Fruit fly (Drosophila melanogaster) whole organism, embryonic: ENCODE measurements around the gene Cdc14.

Experiments used
- CG11504 ChIP-seq: fragments of 200-800 bp; sonication (Bioruptor generic); optimal IDR thresholded peaks from 3 replicates; lab custom pipeline; 2019; ENCODE audit warnings: missing biosample characterization, mild to moderate bottlenecking, missing genetic modification characterization, moderate library complexity
- CG11695 ChIP-seq: fragments of 200-800 bp; sonication (Bioruptor generic); IDR thresholded peaks from 3 replicates; pipeline ENCODE4 v1.3.6; 2022; ENCODE audit warnings: missing biosample characterization, missing genetic modification characterization
- CG12104 ChIP-seq: fragments of 200-800 bp; sonication (Bioruptor generic); optimal IDR thresholded peaks from 3 replicates; lab custom pipeline; 2016; ENCODE audit warnings: missing biosample characterization, missing genetic modification characterization
- CG1233 ChIP-seq: fragments of 200-800 bp; sonication (Bioruptor generic); optimal IDR thresholded peaks from 4 replicates; lab custom pipeline; 2018; ENCODE audit warnings: missing biosample characterization, mild to moderate bottlenecking, missing genetic modification characterization
- CG14441 ChIP-seq: fragments of 200-800 bp; sonication (Bioruptor generic); IDR thresholded peaks from 2 replicates; pipeline ENCODE4 v1.3.6; 2022; ENCODE audit warnings: missing biosample characterization, missing genetic modification characterization
- CG2889 ChIP-seq: fragments of 200-800 bp; sonication (Bioruptor generic); IDR thresholded peaks from 3 replicates; pipeline ENCODE4 v1.3.6; 2022; ENCODE audit warnings: missing biosample characterization, missing genetic modification characterization
- CG31388 ChIP-seq: fragments of 200-800 bp; sonication (Bioruptor generic); optimal IDR thresholded peaks from 2 replicates; lab custom pipeline; 2016; ENCODE audit warnings: missing biosample characterization, missing genetic modification characterization
- CG3163 ChIP-seq: fragments of 200-800 bp; sonication (Bioruptor generic); optimal IDR thresholded peaks from 3 replicates; lab custom pipeline; 2016; ENCODE audit warnings: missing biosample characterization, missing genetic modification characterization
- CG32532 ChIP-seq: fragments of 200-800 bp; sonication (Bioruptor generic); IDR thresholded peaks from 2 replicates; pipeline ENCODE4 v1.3.6; 2022; ENCODE audit warnings: missing biosample characterization, missing genetic modification characterization
- CG32772 ChIP-seq: fragments of 200-800 bp; sonication (Bioruptor generic); IDR thresholded peaks from 2 replicates; pipeline ENCODE4 v1.3.6; 2022; ENCODE audit warnings: missing biosample characterization, missing genetic modification characterization
- CG3407 ChIP-seq: fragments of 200-800 bp; sonication (Bioruptor generic); optimal IDR thresholded peaks from 2 replicates; lab custom pipeline; 2018; ENCODE audit warnings: missing biosample characterization, mild to moderate bottlenecking, missing genetic modification characterization
- CG4360 ChIP-seq: fragments of 200-800 bp; sonication (Bioruptor generic); IDR thresholded peaks from 2 replicates; pipeline ENCODE4 v1.3.6; 2022; ENCODE audit warnings: missing biosample characterization, missing genetic modification characterization
- CG4424 ChIP-seq: fragments of 200-800 bp; sonication (Bioruptor generic); optimal IDR thresholded peaks from 3 replicates; lab custom pipeline; 2016; ENCODE audit warnings: missing biosample characterization, missing genetic modification characterization
- CG6689 ChIP-seq: fragments of 200-800 bp; sonication (Bioruptor generic); IDR thresholded peaks from 2 replicates; pipeline ENCODE4 v1.3.6; 2022; ENCODE audit warnings: missing biosample characterization, missing genetic modification characterization
- CG8388 ChIP-seq: fragments of 200-800 bp; sonication (Bioruptor generic); optimal IDR thresholded peaks from 2 replicates; lab custom pipeline; 2019; ENCODE audit warnings: missing biosample characterization, mild to moderate bottlenecking, missing genetic modification characterization, moderate library complexity
- CG9215 ChIP-seq: fragments of 200-800 bp; sonication (Bioruptor generic); IDR thresholded peaks from 2 replicates; pipeline ENCODE4 v1.3.6; 2022; ENCODE audit warnings: missing biosample characterization, missing genetic modification characterization
- CG9817 ChIP-seq: fragments of 200-800 bp; sonication (Bioruptor generic); optimal IDR thresholded peaks from 2 replicates; lab custom pipeline; 2018; ENCODE audit warnings: missing biosample characterization, mild to moderate bottlenecking, missing genetic modification characterization, moderate library complexity
- Camta ChIP-seq: fragments of 200-800 bp; sonication (Bioruptor generic); optimal IDR thresholded peaks from 2 replicates; lab custom pipeline; 2016; ENCODE audit warnings: missing biosample characterization, missing genetic modification characterization
- Dad ChIP-seq: fragments of 200-800 bp; sonication (Bioruptor generic); optimal IDR thresholded peaks from 3 replicates; lab custom pipeline; 2016; ENCODE audit warnings: missing biosample characterization, missing genetic modification characterization
- Deaf1 ChIP-seq: fragments of 200-800 bp; optimal IDR thresholded peaks from 3 replicates; lab custom pipeline; 2019; ENCODE audit warnings: missing biosample characterization, mild to moderate bottlenecking, missing genetic modification characterization, moderate library complexity
- Dfd ChIP-seq, 2 experiments: fragments of >200 bp; optimal IDR thresholded peaks; 2 replicates each; lab custom pipeline; 2017; ENCODE audit warnings: missing biosample characterization in 2 of 2, missing genetic modification characterization in 2 of 2
- Doc2 ChIP-seq: fragments of 200-800 bp; sonication (Bioruptor generic); IDR thresholded peaks from 2 replicates; pipeline ENCODE4 v1.3.6; 2022; ENCODE audit warnings: missing biosample characterization, missing genetic modification characterization
- Hmx ChIP-seq: fragments of 200-800 bp; sonication (Bioruptor generic); optimal IDR thresholded peaks from 2 replicates; lab custom pipeline; 2016; ENCODE audit warnings: missing biosample characterization, missing genetic modification characterization
- Mad ChIP-seq: fragments of 200-800 bp; sonication (Bioruptor generic); optimal IDR thresholded peaks from 2 replicates; lab custom pipeline; 2016; ENCODE audit warnings: missing biosample characterization, missing genetic modification characterization
- Mes4 ChIP-seq: fragments of 200-800 bp; sonication (Bioruptor generic); optimal IDR thresholded peaks from 2 replicates; lab custom pipeline; 2016; ENCODE audit warnings: missing biosample characterization, missing genetic modification characterization
- NC2β ChIP-seq: fragments of 200-800 bp; sonication (Bioruptor generic); optimal IDR thresholded peaks from 2 replicates; lab custom pipeline; 2016; ENCODE audit warnings: missing biosample characterization, missing genetic modification characterization
- Nf-YA ChIP-seq: fragments of 200-800 bp; sonication (Bioruptor generic); IDR thresholded peaks from 2 replicates; pipeline ENCODE4 v1.3.6; 2022; ENCODE audit warnings: missing biosample characterization, missing genetic modification characterization
- Nf-YB ChIP-seq: fragments of 200-800 bp; sonication (Bioruptor generic); optimal IDR thresholded peaks from 3 replicates; lab custom pipeline; 2019; ENCODE audit warnings: missing biosample characterization, mild to moderate bottlenecking, missing genetic modification characterization, moderate library complexity
- Optix ChIP-seq: fragments of 200-800 bp; sonication (Bioruptor generic); IDR thresholded peaks from 3 replicates; pipeline ENCODE4 v1.3.6; 2022; ENCODE audit warnings: missing biosample characterization, missing genetic modification characterization
- PHDP ChIP-seq: fragments of 200-800 bp; sonication (Bioruptor generic); optimal IDR thresholded peaks from 3 replicates; lab custom pipeline; 2018; ENCODE audit warnings: missing biosample characterization, mild to moderate bottlenecking, missing genetic modification characterization, moderate library complexity
- Stat92E ChIP-seq, 3 experiments: fragments of >200 bp in 2 of 3; fragments of 200-800 bp in 1 of 3; sonication (Bioruptor generic) in 1 of 3; optimal IDR thresholded peaks; 2 replicates each; lab custom pipeline; 2017 to 2019; ENCODE audit warnings: missing biosample characterization in 3 of 3, missing genetic modification characterization in 3 of 3, mild to moderate bottlenecking in 1 of 3, moderate library complexity in 1 of 3
- Usf ChIP-seq: fragments of 200-800 bp; sonication (Bioruptor generic); optimal IDR thresholded peaks from 2 replicates; lab custom pipeline; 2017; ENCODE audit warnings: missing genotype, missing biosample characterization, missing genetic modification characterization
- abd-A ChIP-seq: fragments of 200-800 bp; sonication (Bioruptor generic); optimal IDR thresholded peaks from 3 replicates; lab custom pipeline; 2019; ENCODE audit warnings: missing biosample characterization, mild to moderate bottlenecking, missing genetic modification characterization, moderate library complexity
- bcd ChIP-seq: fragments of 200-800 bp; sonication (Bioruptor generic); optimal IDR thresholded peaks from 2 replicates; lab custom pipeline; 2017; ENCODE audit warnings: missing biosample characterization, mild to moderate bottlenecking, missing genetic modification characterization
- cg ChIP-seq: fragments of 200-800 bp; sonication (Bioruptor generic); optimal IDR thresholded peaks from 3 replicates; lab custom pipeline; 2019; ENCODE audit warnings: missing biosample characterization, mild to moderate bottlenecking, missing genetic modification characterization, moderate library complexity
- dati ChIP-seq: fragments of 200-800 bp; sonication (Bioruptor generic); IDR thresholded peaks from 2 replicates; pipeline ENCODE4 v1.3.6; 2022; ENCODE audit warnings: missing biosample characterization, missing genetic modification characterization
- disco-r ChIP-seq: fragments of 200-800 bp; sonication (Bioruptor generic); optimal IDR thresholded peaks from 2 replicates; lab custom pipeline; 2016; ENCODE audit warnings: missing biosample characterization, missing genetic modification characterization
- emc ChIP-seq: fragments of 200-800 bp; sonication (Bioruptor generic); optimal IDR thresholded peaks from 2 replicates; lab custom pipeline; 2016; ENCODE audit warnings: missing biosample characterization, missing genetic modification characterization
- ewg ChIP-seq: fragments of 200-800 bp; sonication (Bioruptor generic); optimal IDR thresholded peaks from 3 replicates; lab custom pipeline; 2017; ENCODE audit warnings: mild to moderate bottlenecking, missing biosample characterization, missing genetic modification reagents, missing genetic modification characterization
- fd64A ChIP-seq: fragments of 200-800 bp; sonication (Bioruptor generic); optimal IDR thresholded peaks from 3 replicates; lab custom pipeline; 2018; ENCODE audit warnings: missing biosample characterization, mild to moderate bottlenecking, missing genetic modification characterization
- fd96Cb ChIP-seq: fragments of 200-800 bp; sonication (Bioruptor generic); optimal IDR thresholded peaks from 2 replicates; lab custom pipeline; 2018; ENCODE audit warnings: missing biosample characterization, mild to moderate bottlenecking, missing genetic modification characterization, moderate library complexity
- gfzf ChIP-seq: fragments of 200-800 bp; sonication (Bioruptor generic); optimal IDR thresholded peaks from 2 replicates; lab custom pipeline; 2016; ENCODE audit warnings: missing biosample characterization, mild to moderate bottlenecking, missing genetic modification characterization, moderate library complexity
- ham ChIP-seq: fragments of 200-800 bp; sonication (Bioruptor generic); IDR thresholded peaks from 2 replicates; pipeline ENCODE4 v1.3.6; 2022; ENCODE audit warnings: missing biosample characterization, missing genetic modification characterization
- lmd ChIP-seq: fragments of 200-800 bp; sonication (Bioruptor generic); IDR thresholded peaks from 2 replicates; pipeline ENCODE4 v1.3.6; 2022; ENCODE audit warnings: missing biosample characterization, missing genetic modification characterization
- lov ChIP-seq, 2 experiments: fragments of 200-800 bp in 1 of 2; fragments of >200 bp in 1 of 2; sonication (Bioruptor generic) in 1 of 2; IDR thresholded peaks in 1 of 2; optimal IDR thresholded peaks in 1 of 2; 2 replicates in 1 of 2; 3 replicates in 1 of 2; pipeline versions ENCODE4 v1.3.6 to Lab custom; 2017 to 2022; ENCODE audit warnings: missing biosample characterization in 1 of 2, missing genetic modification characterization in 1 of 2
- nau ChIP-seq: fragments of 200-800 bp; sonication (Bioruptor generic); optimal IDR thresholded peaks from 3 replicates; lab custom pipeline; 2017; ENCODE audit warnings: missing biosample characterization, mild to moderate bottlenecking, missing genetic modification characterization, missing genetic modification reagents
- nerfin-1 ChIP-seq: fragments of 200-800 bp; sonication (Bioruptor generic); optimal IDR thresholded peaks from 3 replicates; lab custom pipeline; 2019; ENCODE audit warnings: missing biosample characterization, mild to moderate bottlenecking, missing genetic modification characterization, moderate library complexity
- ranshi ChIP-seq: fragments of 200-800 bp; sonication (Bioruptor generic); IDR thresholded peaks from 2 replicates; pipeline ENCODE4 v1.3.6; 2022; ENCODE audit warnings: missing biosample characterization, missing genetic modification characterization
- shn ChIP-seq: fragments of 200-800 bp; sonication (Bioruptor generic); optimal IDR thresholded peaks from 3 replicates; lab custom pipeline; 2016; ENCODE audit warnings: missing biosample characterization, missing genetic modification characterization
- slbo ChIP-seq: fragments of 200-800 bp; sonication (Bioruptor generic); IDR thresholded peaks from 2 replicates; pipeline ENCODE4 v1.3.6; 2022; ENCODE audit warnings: missing biosample characterization, missing genetic modification characterization
- slou ChIP-seq: fragments of 200-800 bp; sonication (Bioruptor generic); optimal IDR thresholded peaks from 3 replicates; lab custom pipeline; 2016; ENCODE audit warnings: missing biosample characterization, missing genetic modification characterization
- tx ChIP-seq: fragments of 200-800 bp; sonication (Bioruptor generic); optimal IDR thresholded peaks from 2 replicates; lab custom pipeline; 2016; ENCODE audit warnings: missing biosample characterization, missing genetic modification characterization
- vfl ChIP-seq: fragments of 200-800 bp; sonication (Bioruptor generic); optimal IDR thresholded peaks from 2 replicates; lab custom pipeline; 2016; ENCODE audit warnings: missing biosample characterization, missing genetic modification characterization
- yki ChIP-seq: fragments of >200 bp; optimal IDR thresholded peaks from 3 replicates; lab custom pipeline; 2018

Cdc14 gene

dm6 chr2L:7855108-7855507 is 44.6 kb upstream of the Cdc14 start, which contains the start of gene CG14535 (continued):
- TF ChIP-seq CG1233 (GFP tag; lab: Kevin White, UChicago), result no peak
- no peak for TF ChIP-seq CG4424 (GFP tag; lab: Kevin White, UChicago)
- no peak for TF ChIP-seq emc
- TF ChIP-seq Mes4 (GFP tag; lab: Kevin White, UChicago), result no peak
- TF ChIP-seq Dad (GFP tag; lab: Kevin White, UChicago), result no peak
- no peak for TF ChIP-seq Stat92E (GFP tag; optimal IDR thresholded peaks at IDR 0.05; lab: Kevin White, UChicago)
- no peak for TF ChIP-seq gfzf
- no peak for TF ChIP-seq Nf-YB (GFP tag; lab: Kevin White, UChicago)
- TF ChIP-seq shn (GFP tag; lab: Kevin White, UChicago), result no peak
- TF ChIP-seq cg (GFP tag; lab: Kevin White, UChicago), result peak; percentile 6
- no peak for TF ChIP-seq ham (GFP tag; lab: Robert Waterston, UW)
- TF ChIP-seq slou (GFP tag; lab: Kevin White, UChicago), result no peak
- TF ChIP-seq yki, result no peak
- no peak for TF ChIP-seq CG3407 (GFP tag; lab: Kevin White, UChicago)
- peak; percentile 13 for TF ChIP-seq nerfin-1 (tag; lab: Kevin White, UChicago)
- TF ChIP-seq slbo (GFP tag; lab: Robert Waterston, UW), result no peak
- TF ChIP-seq CG4360 (GFP tag; lab: Robert Waterston, UW), result no peak
- no peak for TF ChIP-seq Hmx (GFP tag; lab: Kevin White, UChicago)
- TF ChIP-seq tx (GFP tag; lab: Kevin White, UChicago), result no peak
- no peak for TF ChIP-seq dati
- no peak for TF ChIP-seq CG6689 (GFP tag; lab: Robert Waterston, UW)
- no peak for TF ChIP-seq nau
- TF ChIP-seq CG12104 (GFP tag; lab: Kevin White, UChicago), result no peak
- TF ChIP-seq Usf, result no peak
- TF ChIP-seq abd-A (tag; lab: Kevin White, UChicago), result peak; percentile 66
- TF ChIP-seq Optix (GFP tag; lab: Robert Waterston, UW), result no peak
- TF ChIP-seq CG11695 (GFP tag; lab: Robert Waterston, UW), result no peak
- peak; percentile 94 for TF ChIP-seq CG3163
- TF ChIP-seq CG2889 (GFP tag; lab: Robert Waterston, UW), result no peak
- no peak for TF ChIP-seq CG31388
- TF ChIP-seq ewg, result peak; percentile 84
- TF ChIP-seq Doc2 (GFP tag; lab: Robert Waterston, UW), result no peak
- no peak for TF ChIP-seq Camta (GFP tag; lab: Kevin White, UChicago)
- TF ChIP-seq fd64A (GFP tag; lab: Kevin White, UChicago), result no peak
- TF ChIP-seq Nf-YA, result no peak
- no peak for TF ChIP-seq NC2β (GFP tag; lab: Kevin White, UChicago)
- TF ChIP-seq lov (optimal IDR thresholded peaks at IDR 0.05; lab: Kevin White, UChicago), result no peak
- no peak for TF ChIP-seq lov (GFP tag; IDR thresholded peaks at IDR 0.05; lab: Robert Waterston, UW)
- TF ChIP-seq CG32772 (GFP tag; lab: Robert Waterston, UW), result no peak
- TF ChIP-seq Deaf1 (tag; lab: Kevin White, UChicago), result peak; percentile 95
- no peak for TF ChIP-seq disco-r (GFP tag; lab: Kevin White, UChicago)

- TF ChIP-seq ranshi (GFP tag; lab: Robert Waterston, UW), result 0 out of 2 replicates have a peak, but pooled peaks have one; percentile 7
- peak; percentile 19 for TF ChIP-seq CG9817 (tag; lab: Kevin White, UChicago)
- TF ChIP-seq bcd, result peak; percentile 15
- 0 out of 2 replicates have a peak, but pooled peaks have one; percentile 40 for TF ChIP-seq CG14441 (GFP tag; lab: Robert Waterston, UW)
- peak; percentile 28 for TF ChIP-seq CG8388
- TF ChIP-seq lmd (GFP tag; lab: Robert Waterston, UW), result peak; percentile 40
- TF ChIP-seq CG32532 (GFP tag; lab: Robert Waterston, UW), result peak; percentile 35; the same call in 1 of the 2 replicates
- TF ChIP-seq Mad (GFP tag; lab: Kevin White, UChicago), result no peak
- no peak for TF ChIP-seq vfl (GFP tag; lab: Kevin White, UChicago)
- TF ChIP-seq fd96Cb (tag; lab: Kevin White, UChicago), result peak; percentile 37
- TF ChIP-seq CG9215 (GFP tag; lab: Robert Waterston, UW), result peak; percentile 32; the same call in 1 of the 2 replicates
- TF ChIP-seq Dfd (GFP tag; optimal IDR thresholded peaks at IDR 0.05; lab: Kevin White, UChicago), result no peak
- peak; percentile 43 for TF ChIP-seq PHDP (tag; lab: Kevin White, UChicago)
- TF ChIP-seq CG11504 (tag; lab: Kevin White, UChicago), result peak; percentile 62
Measured at dm6 chr2L:7851609-7852008, 41.1 kb upstream of the Cdc14 start.
